Worm (Caenorhabditis elegans): Measurements from ENCODE around the gene ddl-1.
A peak's percentile ranks its signal among the peaks of the same experiment; 100 is the strongest.

DNA sequence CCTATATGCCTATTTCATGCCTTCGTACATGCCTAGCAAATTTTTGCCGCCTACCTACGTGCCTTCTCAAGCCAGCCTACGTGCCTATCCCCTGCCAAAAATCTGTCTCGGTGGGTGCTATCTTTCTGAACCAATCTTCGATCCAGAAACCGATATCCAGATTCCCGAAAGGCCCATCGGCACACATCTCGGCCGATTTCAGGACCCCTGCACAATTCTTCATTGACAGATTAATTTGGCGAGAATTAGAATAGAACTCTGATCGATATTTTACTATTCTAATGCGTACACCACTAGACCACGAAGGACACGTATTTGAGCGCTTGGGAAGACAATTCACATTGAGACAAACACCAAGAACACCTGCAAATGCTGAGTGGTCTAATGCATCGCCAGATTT is 19.4 kb upstream of the ddl-1 start:
- TF ChIP-seq ama-1 (optimal IDR thresholded peaks at IDR 0.05) (no peak), ceh-36 (tag; optimal IDR thresholded peaks at IDR 0.05) (peak; percentile 65), F13C5.2 (tag; optimal IDR thresholded peaks at IDR 0.05) (no peak), scrt-1 (GFP tag; IDR thresholded peaks at IDR 0.05) (no peak)
